Worm (Caenorhabditis elegans) whole organism, L3 larva: ENCODE measurements around the gene Y49E10.21.

Experiments used
- aly-2 ChIP-seq: fragments of 150-350 bp; optimal IDR thresholded peaks from 2 replicates; lab custom pipeline; 2014; ENCODE audit warnings: missing biosample characterization, missing genetic modification characterization
- ceh-28 ChIP-seq: fragments of 150-350 bp; optimal IDR thresholded peaks from 2 replicates; lab custom pipeline; 2014; ENCODE audit warnings: missing biosample characterization, missing genetic modification reagents, missing genetic modification characterization
- ceh-82 ChIP-seq: fragments of 150-350 bp; optimal IDR thresholded peaks from 2 replicates; lab custom pipeline; 2014; ENCODE audit warnings: missing biosample characterization, missing genetic modification characterization
- egl-27 ChIP-seq: sonication (generic microtip); optimal IDR thresholded peaks from 4 replicates; lab custom pipeline; 2017; ENCODE audit warnings: missing biosample characterization, missing genetic modification reagents, missing genetic modification characterization
- egl-5 ChIP-seq: fragments of 150-350 bp; optimal IDR thresholded peaks from 2 replicates; lab custom pipeline; 2017; ENCODE audit warnings: missing biosample characterization, missing genetic modification reagents, missing genetic modification characterization, inconsistent platforms
- elt-2 ChIP-seq: sonication (generic microtip); optimal IDR thresholded peaks from 2 replicates; lab custom pipeline; 2016; ENCODE audit warnings: missing genetic modification reagents, mild to moderate bottlenecking, missing genetic modification characterization, missing compliant biosample characterization
- elt-3 ChIP-seq, 3 experiments: fragments of 150-350 bp in 1 of 3; sonication (generic microtip) in 2 of 3; optimal IDR thresholded peaks; 2 replicates in 2 of 3; 4 replicates in 1 of 3; lab custom pipeline; 2014 to 2017; ENCODE audit warnings: missing biosample characterization in 3 of 3, missing genetic modification characterization in 3 of 3
- fkh-10 ChIP-seq: sonication (generic microtip); optimal IDR thresholded peaks from 2 replicates; lab custom pipeline; 2017; ENCODE audit warnings: missing biosample characterization, missing genetic modification reagents, missing genetic modification characterization
- fkh-2 ChIP-seq: fragments of 150-350 bp; optimal IDR thresholded peaks from 2 replicates; lab custom pipeline; 2014; ENCODE audit warnings: missing biosample characterization, missing genetic modification reagents, missing genetic modification characterization
- fos-1 ChIP-seq: fragments of 150-350 bp; optimal IDR thresholded peaks from 2 replicates; lab custom pipeline; 2014; ENCODE audit warnings: missing biosample characterization, missing genetic modification characterization
- hmg-11 ChIP-seq: sonication (generic microtip); optimal IDR thresholded peaks from 2 replicates; lab custom pipeline; 2016; ENCODE audit warnings: missing genetic modification characterization, missing compliant biosample characterization
- lin-15B ChIP-seq: fragments of 150-350 bp; optimal IDR thresholded peaks from 2 replicates; lab custom pipeline; 2014; ENCODE audit warnings: missing biosample characterization, missing genetic modification characterization
- lsy-12 ChIP-seq: sonication (generic microtip); optimal IDR thresholded peaks from 2 replicates; lab custom pipeline; 2016; ENCODE audit warnings: mild to moderate bottlenecking, missing genetic modification characterization, missing compliant biosample characterization
- nfya-1 ChIP-seq: sonication (generic microtip); optimal IDR thresholded peaks from 2 replicates; lab custom pipeline; 2017; ENCODE audit warnings: missing genetic modification characterization, mild to moderate bottlenecking, missing compliant biosample characterization, antibody characterized with exemption, moderate library complexity; ENCODE audit not compliant: insufficient read depth
- nhr-11 ChIP-seq: fragments of 150-350 bp; optimal IDR thresholded peaks from 2 replicates; lab custom pipeline; 2014; ENCODE audit warnings: missing biosample characterization, missing genetic modification characterization
- nhr-12 ChIP-seq: fragments of 150-350 bp; optimal IDR thresholded peaks from 2 replicates; lab custom pipeline; 2014; ENCODE audit warnings: missing biosample characterization, missing genetic modification characterization
- nhr-23 ChIP-seq: fragments of 150-350 bp; optimal IDR thresholded peaks from 2 replicates; lab custom pipeline; 2014; ENCODE audit warnings: missing biosample characterization, missing genetic modification reagents, missing genetic modification characterization
- nhr-237 ChIP-seq: fragments of 150-350 bp; optimal IDR thresholded peaks from 2 replicates; lab custom pipeline; 2014; ENCODE audit warnings: missing biosample characterization, missing genetic modification characterization
- nhr-25 ChIP-seq: sonication (generic microtip); optimal IDR thresholded peaks from 2 replicates; lab custom pipeline; 2017; ENCODE audit warnings: missing biosample characterization, missing genetic modification characterization
- nhr-28 ChIP-seq: fragments of 150-350 bp; optimal IDR thresholded peaks from 2 replicates; lab custom pipeline; 2014; ENCODE audit warnings: missing biosample characterization, missing genetic modification characterization
- nhr-43 ChIP-seq: sonication (generic microtip); optimal IDR thresholded peaks from 2 replicates; lab custom pipeline; 2016; ENCODE audit warnings: mild to moderate bottlenecking, missing genetic modification characterization, missing compliant biosample characterization; ENCODE audit not compliant: poor library complexity, severe bottlenecking
- nhr-77 ChIP-seq: fragments of 150-350 bp; optimal IDR thresholded peaks from 2 replicates; lab custom pipeline; 2014; ENCODE audit warnings: missing biosample characterization, missing genetic modification characterization
- pqm-1 ChIP-seq: fragments of 150-350 bp; optimal IDR thresholded peaks from 2 replicates; lab custom pipeline; 2017; ENCODE audit warnings: missing biosample characterization, missing genetic modification characterization, inconsistent platforms
- skn-1 ChIP-seq: fragments of 150-350 bp; optimal IDR thresholded peaks from 2 replicates; lab custom pipeline; 2014; ENCODE audit warnings: missing biosample characterization, missing genetic modification characterization
- snpc-4 ChIP-seq: fragments of 150-350 bp; optimal IDR thresholded peaks from 2 replicates; lab custom pipeline; 2014; ENCODE audit warnings: missing biosample characterization, missing genetic modification characterization
- unc-62 ChIP-seq: fragments of 150-350 bp; sonication (generic microtip); optimal IDR thresholded peaks from 4 replicates; lab custom pipeline; 2014; ENCODE audit warnings: missing biosample characterization, missing genetic modification reagents, missing genetic modification characterization
- zag-1 ChIP-seq: fragments of 150-350 bp; optimal IDR thresholded peaks from 2 replicates; lab custom pipeline; 2014; ENCODE audit warnings: missing biosample characterization, missing genetic modification characterization
- ztf-4 ChIP-seq: fragments of 150-350 bp; optimal IDR thresholded peaks from 2 replicates; lab custom pipeline; 2014; ENCODE audit warnings: missing biosample characterization, missing genetic modification characterization

Y49E10.21 gene

DNA sequence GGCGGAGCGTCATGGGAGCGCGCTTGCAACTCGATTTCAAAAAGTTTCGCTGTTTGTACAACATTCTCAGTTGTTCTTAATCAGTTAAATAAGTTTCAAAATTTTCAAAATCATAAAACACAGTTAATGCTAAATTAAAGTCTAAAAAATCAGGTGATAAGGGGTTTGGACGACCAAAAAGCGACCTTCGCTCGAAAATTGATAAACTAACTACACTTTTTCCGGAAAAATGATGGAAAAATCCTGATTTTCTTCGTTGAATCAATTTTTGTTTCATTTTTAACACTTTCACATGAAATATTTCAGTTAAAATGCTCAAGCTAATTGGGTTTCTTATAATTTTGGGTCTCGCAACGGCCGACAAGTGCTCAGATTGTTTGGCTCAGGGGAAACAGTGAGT, 27.2 kb upstream of the Y49E10.21 start, which contains the start of gene Y49E10.16:
Gene Y49E10.16 (plus strand): TSS at position 301 of the 400 bp plus-strand sequence.
- TF ChIP-seq fkh-2 (tag; lab: Kevin White, UChicago) = no peak
- TF ChIP-seq ceh-28 (tag; lab: Kevin White, UChicago) = no peak
- TF ChIP-seq nhr-12 (tag; lab: Kevin White, UChicago) = no peak
- TF ChIP-seq pqm-1 (tag; lab: Kevin White, UChicago) = peak; percentile 24
- TF ChIP-seq elt-2 = peak; percentile 30
- no peak for TF ChIP-seq skn-1 (tag; lab: Kevin White, UChicago)
- no peak for TF ChIP-seq egl-5
- no peak for TF ChIP-seq lsy-12 (tag; lab: Kevin White, UChicago)

- TF ChIP-seq fkh-2 (tag; lab: Kevin White, UChicago) (no peak), unc-62 (GFP tag; lab: Kevin White, UChicago) (no peak)
Observed at ce11 chrIII:12434104-12434503, 23.3 kb upstream of the Y49E10.21 start, which contains the start of gene Y49E10.27. Y49E10.27 (plus strand) TSS chrIII:12434404.

DNA sequence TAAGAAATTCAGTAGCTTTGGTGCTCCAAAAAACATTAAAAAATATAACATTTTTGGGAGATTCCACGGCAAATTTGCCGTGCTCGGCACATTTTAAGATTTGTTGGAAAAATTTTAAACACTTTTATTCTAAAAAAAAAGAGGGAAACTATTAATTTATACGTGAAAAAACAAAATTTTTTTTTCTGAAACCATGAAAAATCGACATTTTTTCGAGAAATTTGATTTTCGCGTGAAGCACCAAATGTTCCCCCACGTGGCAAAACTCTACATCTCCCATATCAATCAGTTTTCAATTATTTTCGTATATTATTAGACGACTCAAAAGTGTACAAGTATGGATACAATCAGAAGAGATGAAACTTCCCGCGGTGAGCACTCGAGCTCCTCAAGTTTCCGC, 21.2 kb upstream of the Y49E10.21 start, which contains the start of gene fbxa-218:
Gene fbxa-218 (plus strand): TSS at position 301 of the 400 bp plus-strand sequence.
- no peak for TF ChIP-seq elt-3 (tag; optimal IDR thresholded peaks at IDR 0.05; lab: Kevin White, UChicago)
- TF ChIP-seq ceh-82 = no peak
- TF ChIP-seq nhr-43 = no peak
- TF ChIP-seq ceh-28 (tag; lab: Kevin White, UChicago) = no peak
- no peak for TF ChIP-seq nhr-11 (tag; lab: Kevin White, UChicago)
- no peak for TF ChIP-seq nhr-23 (tag; lab: Kevin White, UChicago)
- no peak for TF ChIP-seq snpc-4 (tag; lab: Kevin White, UChicago)
- TF ChIP-seq nhr-77 (tag; lab: Kevin White, UChicago) = no peak
- TF ChIP-seq hmg-11 (tag; lab: Kevin White, UChicago) = no peak
- TF ChIP-seq zag-1 = no peak
- no peak for TF ChIP-seq lin-15B (tag; lab: Kevin White, UChicago)
- no peak for TF ChIP-seq nhr-28 (tag; lab: Kevin White, UChicago)
- TF ChIP-seq ztf-4 (tag; lab: Kevin White, UChicago) = no peak
- TF ChIP-seq egl-27 (tag; lab: Kevin White, UChicago) = no peak
- no peak for TF ChIP-seq nhr-25 (tag; lab: Kevin White, UChicago)
- no peak for TF ChIP-seq unc-62 (GFP tag; lab: Kevin White, UChicago)
- no peak for TF ChIP-seq nfya-1 (tag; lab: Kevin White, UChicago)
- TF ChIP-seq nhr-237 (tag; lab: Kevin White, UChicago) = no peak

- TF ChIP-seq lin-15B (tag; lab: Kevin White, UChicago) = no peak
- TF ChIP-seq hmg-11 (tag; lab: Kevin White, UChicago) = no peak
Observed at ce11 chrIII:12437020-12437419, 20.4 kb upstream of the Y49E10.21 start.

DNA sequence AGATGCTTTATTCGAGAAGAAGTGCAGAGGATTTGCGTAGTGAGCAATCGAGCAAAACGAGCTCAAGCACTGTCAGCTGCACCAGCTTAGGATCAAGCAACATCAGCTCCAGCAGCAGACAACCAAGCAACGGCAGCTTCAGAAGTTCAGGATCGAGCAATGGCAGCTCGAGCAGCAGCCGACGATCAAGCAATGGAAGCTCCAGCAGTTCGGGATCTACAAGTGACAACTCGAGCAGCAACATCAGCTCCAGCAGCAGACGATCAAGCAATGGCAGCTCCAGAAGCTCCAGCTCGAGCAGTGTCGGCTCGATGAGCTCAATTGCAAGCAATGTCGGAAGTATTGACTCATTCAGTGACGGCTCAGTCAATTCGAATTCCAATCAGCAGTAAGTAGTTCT, 18.3 kb upstream of the Y49E10.21 start:
- no peak for TF ChIP-seq fkh-2 (tag; lab: Kevin White, UChicago)
- TF ChIP-seq unc-62 (GFP tag; lab: Kevin White, UChicago) = no peak
- no peak for TF ChIP-seq aly-2 (tag; lab: Kevin White, UChicago)
- no peak for TF ChIP-seq nhr-237 (tag; lab: Kevin White, UChicago)
- TF ChIP-seq fos-1 (tag; lab: Kevin White, UChicago) = no peak
- TF ChIP-seq, all 47 proteins: peak for 0

DNA sequence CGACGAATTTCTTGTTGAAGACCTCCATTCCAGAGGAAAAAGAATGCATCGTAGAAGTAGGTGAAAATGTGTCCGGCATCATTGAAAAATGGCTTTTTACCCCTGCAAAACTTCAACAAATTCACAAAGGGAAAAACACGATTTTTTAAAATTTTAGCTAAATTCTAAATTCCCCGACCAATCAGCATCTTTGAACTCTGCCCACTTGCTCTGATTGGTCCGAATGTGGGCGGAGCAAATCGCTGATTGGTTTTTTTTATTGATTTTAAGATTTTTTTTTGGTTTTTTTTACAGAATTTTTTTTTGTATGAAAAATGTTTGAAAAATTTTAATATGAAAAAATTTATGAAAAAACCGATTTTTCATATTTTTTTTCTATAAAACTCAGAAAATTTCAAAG, 13.5 kb upstream of the Y49E10.21 start:
- TF ChIP-seq nhr-237 (tag; lab: Kevin White, UChicago) (no peak), nfya-1 (tag; lab: Kevin White, UChicago) (peak; percentile 80)

ce11 chrIII:12445223-12445622, 12.2 kb upstream of the Y49E10.21 start:
- TF ChIP-seq elt-2 = peak; percentile 92
- no peak for TF ChIP-seq fkh-10 (GFP tag; lab: Kevin White, UChicago)
